Fruit fly (Drosophila melanogaster) whole organism, embryonic: ENCODE results near the gene TTLL1A.

Source experiments
- Awh ChIP-seq: fragments of 200-800 bp; sonication (Bioruptor generic); IDR thresholded peaks from 2 replicates; pipeline ENCODE4, ENCODE4 v1.3.6; 2022; ENCODE audit warnings: missing biosample characterization, missing genetic modification characterization
- CG18262 ChIP-seq: fragments of 200-800 bp; optimal IDR thresholded peaks from 3 replicates; lab custom pipeline; 2019; ENCODE audit warnings: missing biosample characterization, mild to moderate bottlenecking, missing genetic modification characterization, moderate library complexity
- CG4617 ChIP-seq: fragments of 200-800 bp; sonication (Bioruptor generic); optimal IDR thresholded peaks from 3 replicates; lab custom pipeline; 2016; ENCODE audit warnings: missing biosample characterization, missing genetic modification characterization, borderline replicate concordance
- CTCF ChIP-seq: fragments of 200-800 bp; sonication (Bioruptor generic); optimal IDR thresholded peaks from 2 replicates; lab custom pipeline; 2017; ENCODE audit warnings: missing biosample characterization, mild to moderate bottlenecking, missing genetic modification characterization, moderate library complexity
- Dbx ChIP-seq: fragments of 200-800 bp; sonication (Bioruptor generic); IDR thresholded peaks from 3 replicates; pipeline ENCODE4 v1.3.6; 2022; ENCODE audit warnings: missing biosample characterization, missing genetic modification characterization
- Doc3 ChIP-seq: fragments of 200-800 bp; sonication (Bioruptor generic); IDR thresholded peaks from 3 replicates; pipeline ENCODE4 v1.3.6; 2022; ENCODE audit warnings: missing biosample characterization, missing genetic modification characterization; ENCODE audit not compliant: partially characterized antibody
- NC2β ChIP-seq: fragments of 200-800 bp; sonication (Bioruptor generic); optimal IDR thresholded peaks from 2 replicates; lab custom pipeline; 2016; ENCODE audit warnings: missing biosample characterization, missing genetic modification characterization
- gt ChIP-seq: fragments of 200-800 bp; sonication (Bioruptor generic); IDR thresholded peaks from 2 replicates; pipeline ENCODE4 v1.3.6; 2022; ENCODE audit warnings: missing biosample characterization, missing genetic modification characterization
- nerfin-1 ChIP-seq: fragments of 200-800 bp; sonication (Bioruptor generic); optimal IDR thresholded peaks from 3 replicates; lab custom pipeline; 2019; ENCODE audit warnings: missing biosample characterization, mild to moderate bottlenecking, missing genetic modification characterization, moderate library complexity

DNA sequence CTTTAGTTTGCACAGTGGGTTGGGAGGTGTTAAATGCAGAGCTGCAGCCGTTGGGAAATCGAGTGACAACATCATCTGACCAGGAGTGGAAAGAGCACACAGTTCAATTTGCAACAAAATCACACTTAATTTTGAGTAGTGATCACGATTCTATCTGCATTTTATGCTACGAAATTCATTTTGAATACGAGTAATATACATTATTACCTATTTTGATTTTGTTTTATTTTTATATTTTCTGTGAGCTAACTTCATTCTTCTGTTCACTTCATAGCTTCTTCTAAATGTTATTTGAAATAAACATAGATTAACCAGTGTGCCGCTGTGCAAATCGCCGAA lies 24.3 kb upstream of the TTLL1A start, which contains the start of gene CG10598:
- TF ChIP-seq NC2β (GFP tag; lab: Kevin White, UChicago) (no peak), CTCF (GFP tag; lab: Kevin White, UChicago) (no peak), CG4617 (GFP tag; lab: Kevin White, UChicago) (no peak), Dbx (GFP tag; lab: Robert Waterston, UW) (no peak), gt (GFP tag; lab: Robert Waterston, UW) (no peak), Doc3 (GFP tag; lab: Robert Waterston, UW) (no peak), CG18262 (tag; lab: Kevin White, UChicago) (no peak), Awh (GFP tag; lab: Robert Waterston, UW) (no peak), nerfin-1 (tag; lab: Kevin White, UChicago) (no peak)
